Worm (Caenorhabditis elegans): Measurements from ENCODE around the gene F59B10.5.

- no peak for TF ChIP-seq elt-4 (tag; optimal IDR thresholded peaks at IDR 0.05)
- no peak for TF ChIP-seq pag-3 (tag; optimal IDR thresholded peaks at IDR 0.05; ENCODE audit: borderline replicate concordance)
- no peak for TF ChIP-seq dve-1 (tag; optimal IDR thresholded peaks at IDR 0.05)
- TF ChIP-seq ama-1 (optimal IDR thresholded peaks at IDR 0.05) = no peak
- no peak for TF ChIP-seq nhr-11 (tag; optimal IDR thresholded peaks at IDR 0.05)
Observed at ce11 chrII:10482899-10483298, 40.6 kb downstream of the F59B10.5 start.
